Worm (Caenorhabditis elegans) whole organism, mixed stage, embryonic: ENCODE measurements around the gene rde-11.

Experiments used
- ceh-43 ChIP-seq: fragments of 200-800 bp; sonication (Bioruptor generic); optimal IDR thresholded peaks from 2 replicates; lab custom pipeline; 2018; ENCODE audit warnings: mild to moderate bottlenecking, missing genetic modification characterization, moderate library complexity, missing compliant biosample characterization
- elt-3 ChIP-seq: fragments of 150-350 bp; optimal IDR thresholded peaks from 2 replicates; lab custom pipeline; 2014; ENCODE audit warnings: missing biosample characterization, missing genetic modification characterization
- flh-1 ChIP-seq: fragments of 200-800 bp; sonication (Bioruptor generic); optimal IDR thresholded peaks from 2 replicates; lab custom pipeline; 2018; ENCODE audit warnings: mild to moderate bottlenecking, missing genetic modification characterization, moderate library complexity, missing compliant biosample characterization
- ham-2 ChIP-seq: fragments of 200-800 bp; sonication (Bioruptor generic); optimal IDR thresholded peaks from 2 replicates; lab custom pipeline; 2018; ENCODE audit warnings: mild to moderate bottlenecking, missing genetic modification characterization, missing compliant biosample characterization
- mep-1 ChIP-seq: fragments of 150-350 bp; optimal IDR thresholded peaks from 2 replicates; lab custom pipeline; 2017; ENCODE audit warnings: missing biosample characterization, missing genetic modification reagents, missing genetic modification characterization, inconsistent platforms
- mls-2 ChIP-seq: sonication (generic microtip); optimal IDR thresholded peaks from 2 replicates; lab custom pipeline; 2016; ENCODE audit warnings: mild to moderate bottlenecking, missing genetic modification characterization, moderate library complexity, missing compliant biosample characterization
- nhr-12 ChIP-seq: fragments of 150-350 bp; optimal IDR thresholded peaks from 2 replicates; lab custom pipeline; 2014; ENCODE audit warnings: missing biosample characterization, missing genetic modification characterization
- nhr-28 ChIP-seq: fragments of 150-350 bp; optimal IDR thresholded peaks from 2 replicates; lab custom pipeline; 2014; ENCODE audit warnings: missing biosample characterization, missing genetic modification characterization
- nhr-76 ChIP-seq: sonication (generic microtip); optimal IDR thresholded peaks from 2 replicates; lab custom pipeline; 2017; ENCODE audit warnings: missing biosample characterization, missing genetic modification characterization
- sptf-1 ChIP-seq: sonication (generic microtip); optimal IDR thresholded peaks from 2 replicates; lab custom pipeline; 2017; ENCODE audit warnings: mild to moderate bottlenecking, missing genetic modification characterization, moderate library complexity, missing compliant biosample characterization
- unc-39 ChIP-seq: fragments of 150-350 bp; optimal IDR thresholded peaks from 2 replicates; lab custom pipeline; 2014; ENCODE audit warnings: missing biosample characterization, missing genetic modification characterization
- unc-62 ChIP-seq: fragments of 150-350 bp; optimal IDR thresholded peaks from 2 replicates; lab custom pipeline; 2014; ENCODE audit warnings: missing biosample characterization, missing genetic modification reagents, missing genetic modification characterization
- ztf-11 ChIP-seq: fragments of 150-350 bp; optimal IDR thresholded peaks from 2 replicates; lab custom pipeline; 2014; ENCODE audit warnings: missing biosample characterization, missing genetic modification characterization

DNA sequence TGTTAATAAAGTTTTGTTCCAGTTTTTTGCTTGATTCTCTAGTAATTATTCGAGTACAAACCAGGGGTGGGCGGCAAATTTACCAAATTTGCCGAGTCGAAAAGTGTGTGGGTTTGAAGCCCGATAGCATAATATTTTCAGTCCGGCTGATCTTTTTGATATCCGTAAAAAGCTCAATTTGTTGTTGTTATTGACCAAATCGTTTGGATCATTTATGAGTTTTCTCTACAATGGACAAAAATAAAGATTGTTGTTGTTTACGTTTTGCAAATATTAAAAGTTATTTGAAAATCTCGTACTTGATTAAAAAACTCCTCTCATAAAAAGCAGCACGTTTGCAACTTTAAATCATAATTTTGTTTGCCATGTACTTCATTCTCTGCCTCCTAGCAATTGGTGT is 49.0 kb upstream of the rde-11 start, which contains the start of gene scl-1:
- TF ChIP-seq mls-2 (no peak), nhr-28 (no peak), ztf-11 (tag; lab: Kevin White, UChicago) (no peak), ceh-43 (no peak), flh-1 (GFP tag; lab: Kevin White, UChicago) (no peak), unc-39 (no peak), ham-2 (GFP tag; lab: Kevin White, UChicago) (no peak), mep-1 (no peak), unc-62 (no peak), nhr-12 (no peak), sptf-1 (tag; lab: Kevin White, UChicago) (no peak), elt-3 (tag; lab: Kevin White, UChicago) (no peak), nhr-76 (tag; lab: Kevin White, UChicago) (no peak)
